ENCODE assay signal across 3 fruit fly cellular contexts in the genomic region with DNA sequence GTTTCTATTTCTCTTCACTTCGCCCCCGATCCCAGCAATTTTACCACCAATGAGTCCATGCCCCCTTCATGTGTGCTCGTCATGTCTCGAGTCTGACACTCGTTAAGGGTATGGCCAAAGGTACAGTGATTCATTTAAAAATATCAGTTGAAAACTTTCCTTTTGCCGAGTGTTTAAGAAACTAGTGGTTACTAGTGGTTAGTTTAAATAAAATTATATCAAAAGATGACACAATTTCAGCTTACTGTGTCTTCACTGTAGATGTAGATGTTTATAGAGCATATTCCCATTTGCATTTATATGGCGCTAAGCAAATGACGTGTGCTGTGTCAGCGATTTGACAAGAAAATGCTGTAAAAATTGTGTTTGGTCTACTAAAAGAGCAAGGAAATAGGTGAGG.
TF ChIP-seq lines count a peak whose summit lies in the region.

No protein-coding gene starts in this region.

- TF ChIP-seq CTCF in whole organism, embryonic (GFP tag; optimal IDR thresholded peaks at IDR 0.05; lab: Kevin White, UChicago) = no peak

TF ChIP-seq in whole organism, embryonic, 481 proteins besides CTCF, POLR2A, EP300 and RAD21 (continues in another document):
- TF ChIP-seq CG7745 (tag; optimal IDR thresholded peaks at IDR 0.05; lab: Kevin White, UChicago) (no peak), Mrtf (GFP tag; IDR thresholded peaks at IDR 0.05; lab: Robert Waterston, UW) (peak; percentile 52; the same call in 2 of the 3 replicates), CG9609 (GFP tag; optimal IDR thresholded peaks at IDR 0.05; lab: Kevin White, UChicago) (no peak), CG10147 (GFP tag; optimal IDR thresholded peaks at IDR 0.05; lab: Kevin White, UChicago) (no peak), ind (GFP tag; optimal IDR thresholded peaks at IDR 0.05; lab: Kevin White, UChicago) (peak; percentile 22), row (GFP tag; IDR thresholded peaks at IDR 0.05; lab: Robert Waterston, UW) (peak; percentile 62), zfh1 (GFP tag; IDR thresholded peaks at IDR 0.05; lab: Robert Waterston, UW) (peak; percentile 79), Lpt (GFP tag; optimal IDR thresholded peaks at IDR 0.05; lab: Kevin White, UChicago) (no peak), zfh2 (GFP tag; optimal IDR thresholded peaks at IDR 0.05; lab: Kevin White, UChicago) (no peak), Sox102F (GFP tag; optimal IDR thresholded peaks at IDR 0.05; lab: Kevin White, UChicago) (peak; percentile 50), sd (tag; optimal IDR thresholded peaks at IDR 0.05; lab: Kevin White, UChicago) (peak; percentile 30), Rx (GFP tag; IDR thresholded peaks at IDR 0.05; lab: Robert Waterston, UW) (peak; percentile 61), Spps (tag; optimal IDR thresholded peaks at IDR 0.05; lab: Kevin White, UChicago) (no peak), Gug (GFP tag; IDR thresholded peaks at IDR 0.05; lab: Robert Waterston, UW) (peak; percentile 43; the same call in 2 of the 4 replicates), wdn (GFP tag; IDR thresholded peaks at IDR 0.05; lab: Robert Waterston, UW) (no peak), Abd-B (GFP tag; optimal IDR thresholded peaks at IDR 0.05; lab: Kevin White, UChicago) (peak; percentile 5), H15 (GFP tag; IDR thresholded peaks at IDR 0.05; lab: Robert Waterston, UW) (peak; percentile 70; the same call in 2 of the 3 replicates), H2.0 (GFP tag; IDR thresholded peaks at IDR 0.05; lab: Robert Waterston, UW) (peak; percentile 70), CG30020 (tag; optimal IDR thresholded peaks at IDR 0.05; lab: Kevin White, UChicago) (no peak), D (optimal IDR thresholded peaks at IDR 0.05; lab: Kevin White, UChicago) (no peak), D (GFP tag; optimal IDR thresholded peaks at IDR 0.05; lab: Kevin White, UChicago) (peak; percentile 0), CG11504 (tag; optimal IDR thresholded peaks at IDR 0.05; lab: Kevin White, UChicago) (peak; percentile 53), bowl (GFP tag; IDR thresholded peaks at IDR 0.05; lab: Robert Waterston, UW) (no peak), chinmo (GFP tag; IDR thresholded peaks at IDR 0.05; lab: Robert Waterston, UW; ENCODE audit: partially characterized antibody) (no peak), CG4282 (GFP tag; optimal IDR thresholded peaks at IDR 0.05; lab: Kevin White, UChicago) (no peak), CG18599 (GFP tag; optimal IDR thresholded peaks at IDR 0.05; lab: Kevin White, UChicago) (no peak), run (tag; optimal IDR thresholded peaks at IDR 0.05; lab: Kevin White, UChicago) (no peak), CG12391 (tag; optimal IDR thresholded peaks at IDR 0.05; lab: Kevin White, UChicago) (peak; percentile 10), HHEX (GFP tag; optimal IDR thresholded peaks at IDR 0.05; lab: Kevin White, UChicago) (peak; percentile 13)

TF ChIP-seq in whole organism, prepupa, 60 proteins besides CTCF, POLR2A, EP300 and RAD21:
- TF ChIP-seq achi (GFP tag; optimal IDR thresholded peaks at IDR 0.05; lab: Kevin White, UChicago) (no peak), svp (GFP tag; lab: Kevin White, UChicago) (no peak), Met (GFP tag; optimal IDR thresholded peaks at IDR 0.05; lab: Kevin White, UChicago) (no peak), eg (GFP tag; IDR thresholded peaks at IDR 0.05; lab: Robert Waterston, UW) (peak; percentile 79), CG6163 (GFP tag; IDR thresholded peaks at IDR 0.05; lab: Robert Waterston, UW) (peak; percentile 62; the same call in 2 of the 3 replicates), CG6276 (GFP tag; optimal IDR thresholded peaks at IDR 0.05; lab: Kevin White, UChicago) (peak; percentile 36), Ets21C (GFP tag; optimal IDR thresholded peaks at IDR 0.05; lab: Kevin White, UChicago) (no peak), Gug (GFP tag; IDR thresholded peaks at IDR 0.05; lab: Robert Waterston, UW) (peak; percentile 70), Eip78C (GFP tag; lab: Kevin White, UChicago) (peak; percentile 63), CG3032 (tag; optimal IDR thresholded peaks at IDR 0.05; lab: Kevin White, UChicago) (no peak), ss (GFP tag; optimal IDR thresholded peaks at IDR 0.05; lab: Kevin White, UChicago) (no peak), acj6 (GFP tag; optimal IDR thresholded peaks at IDR 0.05; lab: Kevin White, UChicago) (peak; percentile 22), CG32006 (GFP tag; optimal IDR thresholded peaks at IDR 0.05; lab: Kevin White, UChicago) (peak; percentile 30), CG15336 (GFP tag; IDR thresholded peaks at IDR 0.05; lab: Robert Waterston, UW) (peak; percentile 54), CG11294 (GFP tag; IDR thresholded peaks at IDR 0.05; lab: Robert Waterston, UW) (peak; percentile 44; the same call in 1 of the 2 replicates), CG6854 (GFP tag; optimal IDR thresholded peaks at IDR 0.05; lab: Kevin White, UChicago) (no peak), OdsH (GFP tag; optimal IDR thresholded peaks at IDR 0.05; lab: Kevin White, UChicago) (peak; percentile 3), CG8119 (GFP tag; IDR thresholded peaks at IDR 0.05; lab: Robert Waterston, UW) (peak; percentile 61), Lpt (GFP tag; optimal IDR thresholded peaks at IDR 0.05; lab: Kevin White, UChicago) (no peak)

TF ChIP-seq in whole organism, pupa, 21 proteins besides CTCF, POLR2A, EP300 and RAD21:
- TF ChIP-seq CG10348 (GFP tag; IDR thresholded peaks at IDR 0.05; lab: Robert Waterston, UW) (no peak), CG8301 (tag; optimal IDR thresholded peaks at IDR 0.05; lab: Kevin White, UChicago) (peak; percentile 39), CG4496 (GFP tag; IDR thresholded peaks at IDR 0.05; lab: Robert Waterston, UW) (peak; percentile 83), CG9948 (tag; optimal IDR thresholded peaks at IDR 0.05; lab: Kevin White, UChicago) (no peak), CG34367 (tag; optimal IDR thresholded peaks at IDR 0.05; lab: Kevin White, UChicago) (no peak), CG14655 (GFP tag; optimal IDR thresholded peaks at IDR 0.05; lab: Kevin White, UChicago) (peak; percentile 55), Ets98B (GFP tag; IDR thresholded peaks at IDR 0.05; lab: Robert Waterston, UW) (peak; percentile 68), CG32121 (GFP tag; IDR thresholded peaks at IDR 0.05; lab: Robert Waterston, UW) (peak; percentile 59; the same call in 1 of the 2 replicates), fd96Ca (GFP tag; IDR thresholded peaks at IDR 0.05; lab: Robert Waterston, UW) (peak; percentile 40; the same call in 1 of the 3 replicates), D1 (tag; optimal IDR thresholded peaks at IDR 0.05; lab: Kevin White, UChicago) (no peak), CG12605 (GFP tag; IDR thresholded peaks at IDR 0.05; lab: Robert Waterston, UW) (peak; percentile 71), gl (tag; optimal IDR thresholded peaks at IDR 0.05; lab: Kevin White, UChicago) (no peak), EcR (GFP tag; optimal IDR thresholded peaks at IDR 0.05; lab: Kevin White, UChicago) (no peak), Snoo (tag; optimal IDR thresholded peaks at IDR 0.05; lab: Kevin White, UChicago) (no peak), CG15710 (tag; optimal IDR thresholded peaks at IDR 0.05; lab: Kevin White, UChicago) (no peak), Pif1A (GFP tag; optimal IDR thresholded peaks at IDR 0.05; lab: Kevin White, UChicago) (peak; percentile 34), rn (GFP tag; IDR thresholded peaks at IDR 0.05; lab: Robert Waterston, UW) (peak; percentile 30; the same call in 1 of the 2 replicates), CG8159 (tag; optimal IDR thresholded peaks at IDR 0.05; lab: Kevin White, UChicago) (no peak), Pif1B (GFP tag; optimal IDR thresholded peaks at IDR 0.05; lab: Kevin White, UChicago) (no peak), CG13204 (GFP tag; optimal IDR thresholded peaks at IDR 0.05; lab: Kevin White, UChicago) (no peak), CG17806 (tag; optimal IDR thresholded peaks at IDR 0.05; lab: Kevin White, UChicago) (peak; percentile 19)
TF ChIP-seq in whole organism, pupa: peak in this region for 10.
